Fruit fly (Drosophila melanogaster) whole organism: ENCODE data around the gene mRF1.

Experiments
- CG8478 ChIP-seq: fragments of >200 bp; optimal IDR thresholded peaks from 2 replicates; lab custom pipeline; 2018; ENCODE audit warnings: inconsistent platforms
- Dll ChIP-seq: fragments of >200 bp; optimal IDR thresholded peaks from 2 replicates; lab custom pipeline; 2017
- EcR ChIP-seq, 2 experiments: fragments of >200 bp; optimal IDR thresholded peaks; 2 replicates each; lab custom pipeline; 2017; ENCODE audit warnings: missing biosample characterization in 2 of 2, missing genetic modification characterization in 2 of 2, missing genetic modification reagents in 2 of 2
- pan ChIP-seq: fragments of >200 bp; optimal IDR thresholded peaks from 2 replicates; lab custom pipeline; 2017
- psq ChIP-seq: fragments of >200 bp; optimal IDR thresholded peaks from 2 replicates; lab custom pipeline; 2017
- usp ChIP-seq: fragments of >200 bp; optimal IDR thresholded peaks from 2 replicates; lab custom pipeline; 2017; ENCODE audit warnings: missing biosample characterization, missing genetic modification characterization, mixed read lengths

The mRF1 gene

dm6 chr2L:13231739-13232138, 12.0 kb downstream of the mRF1 start, which contains the start of gene Prosalpha6T:
Gene Prosalpha6T, plus strand, starts transcription at chr2L:13232039.
- TF ChIP-seq pan (no peak), EcR (GFP tag; optimal IDR thresholded peaks at IDR 0.05; lab: Kevin White, UChicago) (no peak), usp (GFP tag; lab: Kevin White, UChicago) (no peak), psq (lab: Kevin White, UChicago) (no peak), Dll (no peak), CG8478 (lab: Kevin White, UChicago) (no peak)

- TF ChIP-seq Dll (no peak), usp (GFP tag; lab: Kevin White, UChicago) (no peak), CG8478 (lab: Kevin White, UChicago) (no peak), EcR (GFP tag; optimal IDR thresholded peaks at IDR 0.05; lab: Kevin White, UChicago) (no peak), pan (no peak), psq (lab: Kevin White, UChicago) (no peak)
These were observed 15.1 kb downstream of the mRF1 start, which contains the start of gene Mabi for dm6 chr2L:13234610-13235489. Gene Mabi, minus strand, starts transcription at chr2L:13234660.

- TF ChIP-seq pan (no peak), psq (lab: Kevin White, UChicago) (no peak), CG8478 (lab: Kevin White, UChicago) (no peak), usp (GFP tag; lab: Kevin White, UChicago) (no peak), Dll (no peak), EcR (GFP tag; optimal IDR thresholded peaks at IDR 0.05; lab: Kevin White, UChicago) (no peak)
These were observed 16.4 kb downstream of the mRF1 start, which contains the start of gene Jhbp14 for dm6 chr2L:13236194-13236593. Gene Jhbp14, plus strand, starts transcription at chr2L:13236494.

- no peak for TF ChIP-seq CG8478 (lab: Kevin White, UChicago)
- TF ChIP-seq Dll: no peak
- TF ChIP-seq pan: no peak
- TF ChIP-seq EcR (GFP tag; optimal IDR thresholded peaks at IDR 0.05; lab: Kevin White, UChicago): no peak
- no peak for TF ChIP-seq psq (lab: Kevin White, UChicago)
- TF ChIP-seq usp (GFP tag; lab: Kevin White, UChicago): no peak
These were observed 19.9 kb downstream of the mRF1 start, which contains the start of gene Jhbp13 for dm6 chr2L:13239689-13240088. Gene Jhbp13, plus strand, starts transcription at chr2L:13239989.

dm6 chr2L:13244759-13245308, 25.1 kb downstream of the mRF1 start:
- TF ChIP-seq psq (lab: Kevin White, UChicago) (no peak), Dll (no peak), EcR (GFP tag; optimal IDR thresholded peaks at IDR 0.05; lab: Kevin White, UChicago) (no peak), CG8478 (lab: Kevin White, UChicago) (no peak), pan (no peak), usp (GFP tag; lab: Kevin White, UChicago) (no peak)

- TF ChIP-seq pan: no peak
- no peak for TF ChIP-seq CG8478 (lab: Kevin White, UChicago)
- TF ChIP-seq usp (GFP tag; lab: Kevin White, UChicago): no peak
- TF ChIP-seq EcR (GFP tag; optimal IDR thresholded peaks at IDR 0.05; lab: Kevin White, UChicago): no peak
- TF ChIP-seq psq (lab: Kevin White, UChicago): no peak
- TF ChIP-seq Dll: no peak
These were observed 26.3 kb downstream of the mRF1 start, which contains the start of gene CG16820 for dm6 chr2L:13245855-13246645. Gene CG16820, plus strand, starts transcription at chr2L:13246232.

dm6 chr2L:13251167-13251566, 31.4 kb downstream of the mRF1 start:
- TF ChIP-seq Dll: no peak
- no peak for TF ChIP-seq psq (lab: Kevin White, UChicago)
- TF ChIP-seq EcR (GFP tag; optimal IDR thresholded peaks at IDR 0.05; lab: Kevin White, UChicago): no peak

dm6 chr2L:13257177-13257576, 37.4 kb downstream of the mRF1 start, which contains the start of gene Naa20B:
Gene Naa20B, plus strand, starts transcription at chr2L:13257477.
- TF ChIP-seq EcR (GFP tag; optimal IDR thresholded peaks at IDR 0.05; lab: Kevin White, UChicago): no peak
- TF ChIP-seq CG8478 (lab: Kevin White, UChicago): no peak
- TF ChIP-seq pan: no peak
- TF ChIP-seq psq (lab: Kevin White, UChicago): no peak
- TF ChIP-seq usp (GFP tag; lab: Kevin White, UChicago): no peak
- no peak for TF ChIP-seq Dll

dm6 chr2L:13258702-13259101, 38.9 kb downstream of the mRF1 start:
- TF ChIP-seq CG8478 (lab: Kevin White, UChicago) (no peak), Dll (no peak), usp (GFP tag; lab: Kevin White, UChicago) (no peak), pan (no peak), psq (lab: Kevin White, UChicago) (no peak), EcR (GFP tag; optimal IDR thresholded peaks at IDR 0.05; lab: Kevin White, UChicago) (no peak)

- TF ChIP-seq CG8478 (lab: Kevin White, UChicago): no peak
- no peak for TF ChIP-seq Dll
- no peak for TF ChIP-seq pan
- no peak for TF ChIP-seq psq (lab: Kevin White, UChicago)
- no peak for TF ChIP-seq usp (GFP tag; lab: Kevin White, UChicago)
- TF ChIP-seq EcR (GFP tag; optimal IDR thresholded peaks at IDR 0.05; lab: Kevin White, UChicago): no peak
These were observed 39.9 kb downstream of the mRF1 start, which contains the start of gene CG31730 for dm6 chr2L:13259643-13260042. Gene CG31730, minus strand, starts transcription at chr2L:13259743.

dm6 chr2L:13260740-13261139, 41.0 kb downstream of the mRF1 start, which contains the start of gene CG44085:
Gene CG44085, plus strand, starts transcription at chr2L:13261008.
- TF ChIP-seq Dll (no peak), EcR (GFP tag; optimal IDR thresholded peaks at IDR 0.05; lab: Kevin White, UChicago) (no peak), usp (GFP tag; lab: Kevin White, UChicago) (no peak), psq (lab: Kevin White, UChicago) (no peak), pan (no peak), CG8478 (lab: Kevin White, UChicago) (no peak)
